Worm (Caenorhabditis elegans) whole organism, L2 larva: Measurements from ENCODE around the gene F59A1.13.

Experiments
- F13H6.1 ChIP-seq: sonication (generic microtip); optimal IDR thresholded peaks from 2 replicates; lab custom pipeline; 2016; ENCODE audit warnings: missing genetic modification characterization, missing compliant biosample characterization
- R02D3.7 ChIP-seq: fragments of 150-350 bp; optimal IDR thresholded peaks from 2 replicates; lab custom pipeline; 2014; ENCODE audit warnings: missing biosample characterization, missing genetic modification characterization
- Y55F3AM.14 ChIP-seq: fragments of 200-800 bp; sonication (Bioruptor generic); optimal IDR thresholded peaks from 2 replicates; lab custom pipeline; 2018; ENCODE audit warnings: mild to moderate bottlenecking, missing genetic modification characterization, missing compliant biosample characterization
- alr-1 ChIP-seq: fragments of 150-350 bp; optimal IDR thresholded peaks from 2 replicates; lab custom pipeline; 2014; ENCODE audit warnings: missing biosample characterization, missing genetic modification characterization
- aly-2 ChIP-seq: fragments of 150-350 bp; optimal IDR thresholded peaks from 2 replicates; lab custom pipeline; 2014; ENCODE audit warnings: missing biosample characterization, missing genetic modification characterization
- ama-1 ChIP-seq: fragments of 150-350 bp; optimal IDR thresholded peaks from 2 replicates; lab custom pipeline; 2018; ENCODE audit warnings: inconsistent platforms
- blmp-1 ChIP-seq: sonication (generic microtip); optimal IDR thresholded peaks from 2 replicates; lab custom pipeline; 2017; ENCODE audit warnings: missing genetic modification characterization, mild to moderate bottlenecking, missing compliant biosample characterization, antibody characterized with exemption, moderate library complexity; ENCODE audit not compliant: insufficient read depth
- ceh-16 ChIP-seq: fragments of 150-350 bp; optimal IDR thresholded peaks from 2 replicates; lab custom pipeline; 2014; ENCODE audit warnings: missing biosample characterization, missing genetic modification characterization
- ceh-82 ChIP-seq: fragments of 150-350 bp; optimal IDR thresholded peaks from 2 replicates; lab custom pipeline; 2014; ENCODE audit warnings: missing biosample characterization, missing genetic modification characterization
- crh-2 ChIP-seq: sonication (generic microtip); optimal IDR thresholded peaks from 2 replicates; lab custom pipeline; 2017; ENCODE audit warnings: missing biosample characterization, missing genetic modification characterization
- dmd-4 ChIP-seq: sonication (generic microtip); optimal IDR thresholded peaks from 2 replicates; lab custom pipeline; 2017; ENCODE audit warnings: missing biosample characterization, missing genetic modification characterization
- egl-27 ChIP-seq: sonication (generic microtip); optimal IDR thresholded peaks from 3 replicates; lab custom pipeline; 2017; ENCODE audit warnings: missing biosample characterization, missing genetic modification reagents, missing genetic modification characterization
- elt-1 ChIP-seq: fragments of 150-350 bp; optimal IDR thresholded peaks from 2 replicates; lab custom pipeline; 2014; ENCODE audit warnings: missing biosample characterization, missing genetic modification characterization
- fos-1 ChIP-seq: fragments of 150-350 bp; optimal IDR thresholded peaks from 2 replicates; lab custom pipeline; 2014; ENCODE audit warnings: missing biosample characterization, missing genetic modification characterization
- gmeb-1 ChIP-seq: fragments of 150-350 bp; optimal IDR thresholded peaks from 2 replicates; lab custom pipeline; 2014; ENCODE audit warnings: missing biosample characterization, missing genetic modification characterization
- lin-11 ChIP-seq: fragments of 150-350 bp; sonication (generic microtip); optimal IDR thresholded peaks from 2 replicates; lab custom pipeline; 2014; ENCODE audit warnings: missing biosample characterization, missing genetic modification characterization, inconsistent platforms, mixed read lengths
- lin-13 ChIP-seq: fragments of 150-350 bp; optimal IDR thresholded peaks from 2 replicates; lab custom pipeline; 2014; ENCODE audit warnings: missing biosample characterization, missing genetic modification reagents, missing genetic modification characterization
- lsy-2 ChIP-seq, 2 experiments: fragments of 150-350 bp in 1 of 2; sonication (generic microtip) in 1 of 2; optimal IDR thresholded peaks; 2 replicates each; lab custom pipeline; 2014 to 2017; ENCODE audit warnings: missing biosample characterization in 2 of 2, missing genetic modification characterization in 2 of 2
- mab-5 ChIP-seq: fragments of 150-350 bp; optimal IDR thresholded peaks from 2 replicates; lab custom pipeline; 2014; ENCODE audit warnings: missing biosample characterization, missing genetic modification characterization
- mbf-1 ChIP-seq: sonication (generic microtip); optimal IDR thresholded peaks from 2 replicates; lab custom pipeline; 2017; ENCODE audit warnings: missing biosample characterization, missing genetic modification characterization
- mdl-1 ChIP-seq, 2 experiments: fragments of 150-350 bp in 1 of 2; sonication (generic microtip) in 1 of 2; optimal IDR thresholded peaks; 2 replicates each; lab custom pipeline; 2017; ENCODE audit warnings: missing biosample characterization in 2 of 2, missing genetic modification characterization in 2 of 2
- nhr-10 ChIP-seq: sonication (generic microtip); optimal IDR thresholded peaks from 2 replicates; lab custom pipeline; 2017; ENCODE audit warnings: missing biosample characterization, missing genetic modification characterization
- nhr-11 ChIP-seq: fragments of 150-350 bp; optimal IDR thresholded peaks from 2 replicates; lab custom pipeline; 2014; ENCODE audit warnings: missing biosample characterization, missing genetic modification characterization
- nhr-12 ChIP-seq: fragments of 150-350 bp; optimal IDR thresholded peaks from 2 replicates; lab custom pipeline; 2014; ENCODE audit warnings: missing biosample characterization, missing genetic modification characterization
- nhr-21 ChIP-seq: fragments of 150-350 bp; optimal IDR thresholded peaks from 2 replicates; lab custom pipeline; 2014; ENCODE audit warnings: missing biosample characterization, missing genetic modification characterization
- nhr-23 ChIP-seq: fragments of 150-350 bp; optimal IDR thresholded peaks from 2 replicates; lab custom pipeline; 2014; ENCODE audit warnings: missing biosample characterization, missing genetic modification reagents, missing genetic modification characterization
- nhr-237 ChIP-seq: fragments of 150-350 bp; optimal IDR thresholded peaks from 2 replicates; lab custom pipeline; 2014; ENCODE audit warnings: missing biosample characterization, missing genetic modification characterization
- nhr-6 ChIP-seq: fragments of 150-350 bp; optimal IDR thresholded peaks from 2 replicates; lab custom pipeline; 2014; ENCODE audit warnings: missing biosample characterization, missing genetic modification characterization
- nhr-77 ChIP-seq: fragments of 150-350 bp; optimal IDR thresholded peaks from 2 replicates; lab custom pipeline; 2014; ENCODE audit warnings: missing biosample characterization, missing genetic modification characterization
- peb-1 ChIP-seq: fragments of 150-350 bp; optimal IDR thresholded peaks from 2 replicates; lab custom pipeline; 2014; ENCODE audit warnings: missing biosample characterization, missing genetic modification characterization
- sem-4 ChIP-seq: fragments of 150-350 bp; optimal IDR thresholded peaks from 2 replicates; lab custom pipeline; 2014; ENCODE audit warnings: missing biosample characterization, missing genetic modification reagents, missing genetic modification characterization
- skn-1 ChIP-seq: sonication (generic microtip); optimal IDR thresholded peaks from 2 replicates; lab custom pipeline; 2017; ENCODE audit warnings: missing biosample characterization, missing genetic modification characterization
- sma-3 ChIP-seq: sonication (generic microtip); optimal IDR thresholded peaks from 2 replicates; lab custom pipeline; 2016; ENCODE audit warnings: missing genetic modification reagents, missing genetic modification characterization, missing compliant biosample characterization
- sma-9 ChIP-seq, 2 experiments: fragments of 150-350 bp in 1 of 2; sonication (generic microtip) in 1 of 2; optimal IDR thresholded peaks; 2 replicates each; lab custom pipeline; 2014 to 2016; ENCODE audit warnings: missing genetic modification characterization in 2 of 2, mild to moderate bottlenecking in 1 of 2, missing biosample characterization in 1 of 2, missing compliant biosample characterization in 1 of 2, missing genetic modification reagents in 1 of 2, moderate library complexity in 1 of 2
- snpc-4 ChIP-seq: fragments of 150-350 bp; optimal IDR thresholded peaks from 2 replicates; lab custom pipeline; 2014; ENCODE audit warnings: missing biosample characterization, missing genetic modification characterization
- unc-55 ChIP-seq: fragments of 150-350 bp; sonication (generic microtip); optimal IDR thresholded peaks from 3 replicates; lab custom pipeline; 2014; ENCODE audit warnings: missing biosample characterization, missing genetic modification reagents, missing genetic modification characterization
- zag-1 ChIP-seq: fragments of 150-350 bp; optimal IDR thresholded peaks from 2 replicates; lab custom pipeline; 2014; ENCODE audit warnings: missing biosample characterization, missing genetic modification characterization
- ztf-1 ChIP-seq: fragments of 200-800 bp; sonication (Bioruptor generic); conservative IDR thresholded peaks from 2 replicates; pipeline ENCODE4 v1.3.6; 2022; ENCODE audit warnings: missing genetic modification characterization, missing compliant biosample characterization
- ztf-11 ChIP-seq: sonication (generic microtip); optimal IDR thresholded peaks from 2 replicates; lab custom pipeline; 2017; ENCODE audit warnings: missing biosample characterization, missing genetic modification characterization
- ztf-4 ChIP-seq: fragments of 150-350 bp; optimal IDR thresholded peaks from 2 replicates; lab custom pipeline; 2014; ENCODE audit warnings: missing biosample characterization, missing genetic modification characterization

Gene F59A1.13

ce11 chrV:17662260-17662659, 28.6 kb downstream of the F59A1.13 start:
- TF ChIP-seq sma-3 (GFP tag; lab: Kevin White, UChicago) = no peak
- TF ChIP-seq ceh-16 (tag; lab: Kevin White, UChicago) = no peak
- no peak for TF ChIP-seq nhr-11
- peak; percentile 35 for TF ChIP-seq crh-2
- TF ChIP-seq unc-55 (GFP tag; lab: Kevin White, UChicago) = no peak
- TF ChIP-seq dmd-4 = no peak
- TF ChIP-seq ceh-82 = no peak
- no peak for TF ChIP-seq lin-11 (tag; lab: Kevin White, UChicago)
- TF ChIP-seq zag-1 (tag; lab: Kevin White, UChicago) = no peak
- peak; percentile 70 for TF ChIP-seq sma-9 (GFP tag; optimal IDR thresholded peaks at IDR 0.05; lab: Kevin White, UChicago)
- no peak for TF ChIP-seq sma-9 (tag; optimal IDR thresholded peaks at IDR 0.05; lab: Kevin White, UChicago)
- no peak for TF ChIP-seq mdl-1 (tag; optimal IDR thresholded peaks at IDR 0.05; lab: Kevin White, UChicago)
- TF ChIP-seq ztf-11 (tag; lab: Kevin White, UChicago) = no peak
- no peak for TF ChIP-seq Y55F3AM.14 (GFP tag; lab: Kevin White, UChicago)
- no peak for TF ChIP-seq nhr-10 (tag; lab: Kevin White, UChicago)
- TF ChIP-seq alr-1 (tag; lab: Kevin White, UChicago) = no peak
- no peak for TF ChIP-seq egl-27
- no peak for TF ChIP-seq nhr-6 (tag; lab: Kevin White, UChicago)
- TF ChIP-seq peb-1 (tag; lab: Kevin White, UChicago) = no peak
- TF ChIP-seq lin-13 (GFP tag; lab: Kevin White, UChicago) = no peak
- TF ChIP-seq sem-4 = no peak
- no peak for TF ChIP-seq nhr-237
- TF ChIP-seq fos-1 = peak; percentile 83
- no peak for TF ChIP-seq lsy-2 (tag; optimal IDR thresholded peaks at IDR 0.05; lab: Kevin White, UChicago)
- no peak for TF ChIP-seq aly-2 (tag; lab: Kevin White, UChicago)

- TF ChIP-seq nhr-12 (tag; lab: Kevin White, UChicago) (no peak), nhr-21 (tag; lab: Kevin White, UChicago) (no peak), nhr-77 (tag; lab: Kevin White, UChicago) (no peak), nhr-23 (tag; lab: Kevin White, UChicago) (no peak), blmp-1 (tag; lab: Kevin White, UChicago) (no peak), elt-1 (tag; lab: Kevin White, UChicago) (no peak), skn-1 (tag; lab: Kevin White, UChicago) (no peak), nhr-10 (tag; lab: Kevin White, UChicago) (no peak), mab-5 (tag; lab: Kevin White, UChicago) (no peak), unc-55 (GFP tag; lab: Kevin White, UChicago) (no peak), alr-1 (tag; lab: Kevin White, UChicago) (no peak), ama-1 (lab: Kevin White, UChicago) (no peak), nhr-11 (no peak), gmeb-1 (no peak), ceh-82 (no peak), lsy-2 (tag; optimal IDR thresholded peaks at IDR 0.05; lab: Kevin White, UChicago) (no peak), ztf-4 (tag; lab: Kevin White, UChicago) (no peak), mbf-1 (tag; lab: Kevin White, UChicago) (no peak), nhr-237 (no peak), F13H6.1 (no peak)
- TF ChIP-seq, all 48 proteins: peak for 0
Measured at ce11 chrV:17660003-17660402, 30.8 kb downstream of the F59A1.13 start, which contains the start of gene dgat-2. Gene dgat-2, plus strand, starts transcription at chrV:17660303.

- TF ChIP-seq alr-1 (tag; lab: Kevin White, UChicago) (no peak), fos-1 (peak; percentile 94), crh-2 (peak; percentile 85), sma-9 (GFP tag; optimal IDR thresholded peaks at IDR 0.05; lab: Kevin White, UChicago) (peak; percentile 83), sma-9 (tag; optimal IDR thresholded peaks at IDR 0.05; lab: Kevin White, UChicago) (no peak), ceh-82 (no peak), F13H6.1 (peak; percentile 48), nhr-12 (tag; lab: Kevin White, UChicago) (no peak), gmeb-1 (peak; percentile 54), sma-3 (GFP tag; lab: Kevin White, UChicago) (peak; percentile 43)
Measured at ce11 chrV:17659228-17659627, 31.6 kb downstream of the F59A1.13 start, which contains the start of gene fbxa-108. Gene fbxa-108, minus strand, starts transcription at chrV:17659385.

- TF ChIP-seq lin-13 (GFP tag; lab: Kevin White, UChicago) = no peak
- no peak for TF ChIP-seq R02D3.7 (tag; lab: Kevin White, UChicago)
- no peak for TF ChIP-seq gmeb-1
- TF ChIP-seq blmp-1 (tag; lab: Kevin White, UChicago) = no peak
- TF ChIP-seq snpc-4 (tag; lab: Kevin White, UChicago) = no peak
- TF ChIP-seq ceh-16 (tag; lab: Kevin White, UChicago) = no peak
- no peak for TF ChIP-seq dmd-4
- TF ChIP-seq ztf-1 (GFP tag; lab: Robert Waterston, UW) = no peak
- TF ChIP-seq nhr-23 (tag; lab: Kevin White, UChicago) = no peak
- TF ChIP-seq sma-9 (GFP tag; optimal IDR thresholded peaks at IDR 0.05; lab: Kevin White, UChicago) = no peak
- no peak for TF ChIP-seq sma-9 (tag; optimal IDR thresholded peaks at IDR 0.05; lab: Kevin White, UChicago)
- TF ChIP-seq zag-1 (tag; lab: Kevin White, UChicago) = no peak
- no peak for TF ChIP-seq mbf-1 (tag; lab: Kevin White, UChicago)
- no peak for TF ChIP-seq nhr-6 (tag; lab: Kevin White, UChicago)
Measured at ce11 chrV:17658824-17659223, 32.0 kb downstream of the F59A1.13 start.
